Worm (Caenorhabditis elegans) whole organism, L1 larva: Measurements from ENCODE around the gene praf-3.

Experiments used
- C04F5.9 ChIP-seq: sonication (generic microtip); optimal IDR thresholded peaks from 2 replicates; lab custom pipeline; 2016; ENCODE audit warnings: missing genetic modification characterization, missing compliant biosample characterization
- C16A3.4 ChIP-seq: fragments of 150-350 bp; optimal IDR thresholded peaks from 2 replicates; lab custom pipeline; 2014; ENCODE audit warnings: missing biosample characterization, missing genetic modification characterization
- alr-1 ChIP-seq: fragments of 200-800 bp; sonication (Bioruptor generic); optimal IDR thresholded peaks from 2 replicates; lab custom pipeline; 2018; ENCODE audit warnings: borderline replicate concordance, mild to moderate bottlenecking, missing genetic modification characterization, missing compliant biosample characterization
- ceh-90 ChIP-seq: sonication (generic microtip); optimal IDR thresholded peaks from 2 replicates; lab custom pipeline; 2016; ENCODE audit warnings: missing genetic modification characterization, missing compliant biosample characterization
- dpl-1 ChIP-seq, 3 experiments: fragments of 150-350 bp in 2 of 3; sonication (generic microtip) in 1 of 3; optimal IDR thresholded peaks; 2 replicates each; lab custom pipeline; 2014 to 2017; ENCODE audit warnings: missing biosample characterization in 3 of 3, missing genetic modification characterization in 3 of 3, missing genetic modification reagents in 3 of 3
- dsc-1 ChIP-seq: sonication (generic microtip); optimal IDR thresholded peaks from 2 replicates; lab custom pipeline; 2016; ENCODE audit warnings: mild to moderate bottlenecking, missing genetic modification characterization, missing compliant biosample characterization
- efl-1 ChIP-seq, 4 experiments: fragments of 150-350 bp; optimal IDR thresholded peaks in 3 of 4; peaks in 1 of 4; 1 replicate in 1 of 4; 2 replicates in 3 of 4; lab custom pipeline; 2014; ENCODE audit warnings: missing biosample characterization in 2 of 4, missing genetic modification characterization in 2 of 4, missing genetic modification reagents in 2 of 4
- egl-13 ChIP-seq: sonication (generic microtip); optimal IDR thresholded peaks from 2 replicates; lab custom pipeline; 2016; ENCODE audit warnings: missing genotype, missing genetic modification reagents, missing genetic modification characterization, missing compliant biosample characterization
- egl-27 ChIP-seq, 2 experiments: fragments of 150-350 bp in 1 of 2; sonication (generic microtip); optimal IDR thresholded peaks; 3 replicates each; lab custom pipeline; 2017 to 2018; ENCODE audit warnings: missing biosample characterization in 2 of 2, missing genetic modification characterization in 2 of 2, missing genetic modification reagents in 2 of 2
- elt-2 ChIP-seq: sonication (generic microtip); optimal IDR thresholded peaks from 2 replicates; lab custom pipeline; 2016; ENCODE audit warnings: missing genetic modification characterization, mild to moderate bottlenecking, inconsistent platforms, missing compliant biosample characterization, missing genetic modification reagents
- fkh-10 ChIP-seq: sonication (generic microtip); optimal IDR thresholded peaks from 2 replicates; lab custom pipeline; 2017; ENCODE audit warnings: missing biosample characterization, missing genetic modification reagents, missing genetic modification characterization
- hlh-17 ChIP-seq: fragments of 200-800 bp; sonication (Bioruptor generic); optimal IDR thresholded peaks from 2 replicates; lab custom pipeline; 2018; ENCODE audit warnings: missing genetic modification characterization, mild to moderate bottlenecking, missing compliant biosample characterization, moderate library complexity, borderline replicate concordance
- isw-1 ChIP-seq: fragments of 200-800 bp; sonication (Bioruptor generic); IDR thresholded peaks from 2 replicates; pipeline ENCODE4 v1.3.6; 2022; ENCODE audit warnings: missing genetic modification characterization, missing compliant biosample characterization
- lin-13 ChIP-seq: fragments of 150-350 bp; optimal IDR thresholded peaks from 2 replicates; lab custom pipeline; 2014; ENCODE audit warnings: missing biosample characterization, missing genetic modification reagents, missing genetic modification characterization
- lin-35 ChIP-seq, 2 experiments: fragments of 150-350 bp; optimal IDR thresholded peaks; 2 replicates each; lab custom pipeline; 2014; ENCODE audit warnings: missing biosample characterization in 2 of 2, missing genetic modification characterization in 2 of 2, missing genetic modification reagents in 2 of 2
- lin-39 ChIP-seq: fragments of 150-350 bp; optimal IDR thresholded peaks from 2 replicates; lab custom pipeline; 2014; ENCODE audit warnings: missing biosample characterization, missing genetic modification reagents, missing genetic modification characterization
- lsy-2 ChIP-seq, 2 experiments: fragments of 150-350 bp; optimal IDR thresholded peaks; 2 replicates each; lab custom pipeline; 2014; ENCODE audit warnings: missing biosample characterization in 2 of 2, missing genetic modification characterization in 2 of 2
- nhr-28 ChIP-seq: fragments of 150-350 bp; optimal IDR thresholded peaks from 2 replicates; lab custom pipeline; 2014; ENCODE audit warnings: missing biosample characterization, missing genetic modification characterization
- nhr-47 ChIP-seq: sonication (generic microtip); optimal IDR thresholded peaks from 2 replicates; lab custom pipeline; 2016; ENCODE audit warnings: mild to moderate bottlenecking, missing genetic modification characterization, moderate library complexity, missing compliant biosample characterization
- nhr-71 ChIP-seq: sonication (generic microtip); optimal IDR thresholded peaks from 2 replicates; lab custom pipeline; 2016; ENCODE audit warnings: mild to moderate bottlenecking, missing genetic modification characterization, moderate library complexity, missing compliant biosample characterization
- nhr-77 ChIP-seq: fragments of 150-350 bp; optimal IDR thresholded peaks from 2 replicates; lab custom pipeline; 2014; ENCODE audit warnings: missing biosample characterization, missing genetic modification characterization
- nhr-84 ChIP-seq: sonication (generic microtip); optimal IDR thresholded peaks from 2 replicates; lab custom pipeline; 2017; ENCODE audit warnings: missing biosample characterization, missing genetic modification characterization
- nhr-90 ChIP-seq: sonication (generic microtip); optimal IDR thresholded peaks from 2 replicates; lab custom pipeline; 2016; ENCODE audit warnings: mild to moderate bottlenecking, missing genetic modification characterization, missing compliant biosample characterization; ENCODE audit not compliant: poor library complexity
- pag-3 ChIP-seq: sonication (generic microtip); optimal IDR thresholded peaks from 2 replicates; lab custom pipeline; 2017; ENCODE audit warnings: missing genetic modification characterization, mild to moderate bottlenecking, missing compliant biosample characterization, antibody characterized with exemption, borderline replicate concordance; ENCODE audit not compliant: insufficient read depth
- pax-3 ChIP-seq: fragments of 200-800 bp; sonication (Bioruptor generic); optimal IDR thresholded peaks from 2 replicates; lab custom pipeline; 2018; ENCODE audit warnings: mild to moderate bottlenecking, missing genetic modification characterization, moderate library complexity, missing compliant biosample characterization
- pqm-1 ChIP-seq: sonication (generic microtip); optimal IDR thresholded peaks from 3 replicates; lab custom pipeline; 2017; ENCODE audit warnings: missing biosample characterization, missing genetic modification characterization
- skn-1 ChIP-seq: fragments of 150-350 bp; optimal IDR thresholded peaks from 2 replicates; lab custom pipeline; 2014; ENCODE audit warnings: missing biosample characterization, missing genetic modification characterization
- snu-23 ChIP-seq: sonication (generic microtip); optimal IDR thresholded peaks from 2 replicates; lab custom pipeline; 2016; ENCODE audit warnings: missing genetic modification characterization, missing compliant biosample characterization
- sox-4 ChIP-seq: sonication (generic microtip); optimal IDR thresholded peaks from 2 replicates; lab custom pipeline; 2016; ENCODE audit warnings: missing genetic modification characterization, missing compliant biosample characterization
- sptf-1 ChIP-seq: fragments of 150-350 bp; optimal IDR thresholded peaks from 2 replicates; lab custom pipeline; 2014; ENCODE audit warnings: missing biosample characterization, missing genetic modification characterization
- sup-37 ChIP-seq: fragments of 200-800 bp; sonication (Bioruptor generic); optimal IDR thresholded peaks from 2 replicates; lab custom pipeline; 2018; ENCODE audit warnings: mild to moderate bottlenecking, missing genetic modification characterization, missing compliant biosample characterization
- unc-130 ChIP-seq: fragments of 150-350 bp; optimal IDR thresholded peaks from 2 replicates; lab custom pipeline; 2017; ENCODE audit warnings: missing biosample characterization, missing genetic modification characterization, inconsistent platforms
- unc-62 ChIP-seq: fragments of 150-350 bp; optimal IDR thresholded peaks from 2 replicates; lab custom pipeline; 2014; ENCODE audit warnings: missing biosample characterization, missing genetic modification reagents, missing genetic modification characterization
- unc-98 ChIP-seq: fragments of 200-800 bp; sonication (Bioruptor generic); IDR thresholded peaks from 2 replicates; pipeline ENCODE4 v1.3.6; 2022; ENCODE audit warnings: missing genetic modification characterization, missing compliant biosample characterization
- vab-15 ChIP-seq: sonication (generic microtip); optimal IDR thresholded peaks from 2 replicates; lab custom pipeline; 2017; ENCODE audit warnings: missing genotype, mild to moderate bottlenecking, missing genetic modification characterization, missing compliant biosample characterization
- xbp-1 ChIP-seq: sonication (generic microtip); optimal IDR thresholded peaks from 2 replicates; lab custom pipeline; 2016; ENCODE audit warnings: missing genetic modification characterization, missing compliant biosample characterization
- ztf-11 ChIP-seq, 2 experiments: sonication (generic microtip); optimal IDR thresholded peaks; 2 replicates each; lab custom pipeline; 2016 to 2017; ENCODE audit warnings: missing genetic modification characterization in 2 of 2, missing biosample characterization in 1 of 2, missing compliant biosample characterization in 1 of 2

Gene praf-3

DNA sequence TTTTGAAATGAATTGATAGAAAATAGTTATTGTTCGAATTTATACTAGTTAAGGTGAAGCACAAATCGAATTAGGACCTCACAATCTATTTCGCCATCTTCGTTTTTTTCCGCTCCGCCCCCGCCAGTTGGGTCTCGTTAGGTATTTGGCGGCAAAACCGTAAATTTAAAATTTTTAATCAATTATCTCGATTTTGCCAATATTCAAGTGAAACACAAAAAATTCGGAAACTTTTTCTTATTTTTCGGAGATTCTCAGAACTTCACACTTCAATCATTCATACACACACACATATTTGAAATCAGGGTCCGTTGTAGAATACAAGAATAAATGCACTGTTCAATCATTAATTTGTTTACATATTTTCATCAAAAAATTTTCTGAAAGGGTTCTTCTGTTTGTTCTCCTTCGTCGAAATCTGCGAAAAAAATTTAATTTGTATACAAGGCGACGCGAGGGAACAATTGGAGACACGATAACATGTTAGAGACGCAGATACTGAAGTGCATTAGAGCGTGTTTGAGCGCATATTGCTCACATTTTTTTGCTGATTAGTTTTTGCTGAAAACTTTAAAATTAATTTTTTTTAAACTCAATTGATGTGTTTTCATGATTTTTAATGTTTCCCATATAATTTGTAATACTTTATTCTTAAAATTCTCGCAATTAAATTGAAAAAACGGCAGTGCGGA is 19.9 kb upstream of the praf-3 start, which contains the start of gene D2096.5 (continued):
- TF ChIP-seq xbp-1 (tag; lab: Kevin White, UChicago) = peak; percentile 13
- TF ChIP-seq sox-4 (tag; lab: Kevin White, UChicago) = no peak
- peak; percentile 20 for TF ChIP-seq snu-23 (GFP tag; lab: Kevin White, UChicago)

DNA sequence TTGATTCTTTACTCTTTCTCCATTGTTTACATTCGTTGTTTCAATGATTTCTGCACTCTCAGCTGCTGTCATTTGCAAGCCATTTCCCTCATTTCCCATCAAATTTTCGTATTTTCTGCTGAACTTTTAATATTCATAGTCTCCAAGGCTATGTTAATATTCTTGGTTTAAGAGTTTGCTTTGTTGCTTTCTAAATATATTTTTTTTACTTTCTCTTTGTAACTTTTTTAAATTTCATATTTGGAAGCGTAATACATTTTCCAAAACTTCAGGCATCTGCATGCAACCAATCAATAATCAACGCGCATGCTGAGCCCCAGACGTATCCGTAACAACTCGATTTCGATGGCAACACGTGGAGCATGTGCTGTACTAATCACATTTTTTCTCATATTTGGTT is 19.0 kb upstream of the praf-3 start, which contains the start of gene sqv-1:
TSS of gene sqv-1 (plus strand) at position 301 of the 400 bp plus-strand sequence.
- TF ChIP-seq sptf-1 (tag; lab: Kevin White, UChicago) = no peak
- no peak for TF ChIP-seq pax-3 (tag; lab: Kevin White, UChicago)
- TF ChIP-seq sup-37 (GFP tag; lab: Kevin White, UChicago) = no peak
- TF ChIP-seq C16A3.4 = no peak
- no peak for TF ChIP-seq unc-130 (tag; lab: Kevin White, UChicago)
- no peak for TF ChIP-seq unc-98 (GFP tag; lab: Robert Waterston, UW)
- no peak for TF ChIP-seq isw-1
- TF ChIP-seq nhr-77 (tag; lab: Kevin White, UChicago) = no peak
- TF ChIP-seq ztf-11 (tag; optimal IDR thresholded peaks at IDR 0.05; lab: Kevin White, UChicago) = no peak
- no peak for TF ChIP-seq ceh-90 (tag; lab: Kevin White, UChicago)

DNA sequence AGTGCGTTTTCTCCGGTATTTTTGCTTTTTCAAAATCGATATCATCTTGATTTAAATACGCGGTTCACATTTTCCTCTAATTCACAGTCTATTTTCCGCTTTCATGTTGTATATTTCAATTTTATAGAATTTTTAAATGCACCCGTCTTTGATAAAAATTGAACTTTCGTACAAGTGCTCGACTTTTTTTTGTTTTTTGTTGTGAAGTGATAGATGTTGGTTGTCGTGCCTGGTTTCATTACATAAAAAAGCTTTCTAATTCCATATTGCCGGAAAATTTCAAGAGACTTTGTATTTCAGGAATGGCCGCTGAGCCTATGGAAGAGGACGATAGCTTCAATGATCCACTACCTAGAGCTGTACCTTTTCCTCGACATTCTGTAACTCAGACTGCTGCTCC is 16.6 kb upstream of the praf-3 start, which contains the start of gene D2096.12:
TSS of gene D2096.12 (plus strand) at position 301 of the 400 bp plus-strand sequence.
- TF ChIP-seq C16A3.4 (no peak), efl-1 (optimal IDR thresholded peaks at IDR 0.05; lab: Kevin White, UChicago) (no peak), efl-1 (GFP tag; optimal IDR thresholded peaks at IDR 0.05 in 1 of 2; lab: Kevin White, UChicago) (no peak), skn-1 (tag; lab: Kevin White, UChicago) (no peak), lin-39 (no peak), ztf-11 (tag; optimal IDR thresholded peaks at IDR 0.05; lab: Kevin White, UChicago) (no peak), xbp-1 (tag; lab: Kevin White, UChicago) (no peak), nhr-77 (tag; lab: Kevin White, UChicago) (no peak), nhr-84 (no peak), pag-3 (tag; lab: Kevin White, UChicago) (no peak), unc-98 (GFP tag; lab: Robert Waterston, UW) (no peak), nhr-47 (tag; lab: Kevin White, UChicago) (no peak), nhr-90 (tag; lab: Kevin White, UChicago) (no peak), ceh-90 (tag; lab: Kevin White, UChicago) (no peak), C04F5.9 (no peak), unc-62 (no peak)

DNA sequence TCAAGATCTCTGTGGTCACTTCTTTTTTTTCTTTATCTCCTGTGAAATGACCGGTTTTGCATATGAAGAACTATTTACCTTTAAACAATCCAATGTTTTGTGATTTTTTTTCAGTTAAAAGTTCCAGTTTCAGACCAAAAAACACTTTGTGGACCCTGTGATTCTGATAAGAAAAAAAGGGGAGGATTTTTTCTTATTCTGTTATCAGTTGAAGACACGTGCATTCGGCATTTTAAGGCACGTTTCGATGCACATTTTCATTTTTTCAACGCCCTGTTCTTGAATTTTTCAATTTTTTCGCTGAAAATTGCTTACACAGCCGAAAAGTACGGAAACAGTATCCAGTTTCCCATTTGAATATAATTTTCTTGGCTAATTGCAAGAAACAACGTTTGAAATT is 13.5 kb upstream of the praf-3 start, which contains the start of gene aagr-1:
TSS of gene aagr-1 (plus strand) at position 227 of the 400 bp plus-strand sequence.
- TF ChIP-seq dpl-1 (GFP tag; optimal IDR thresholded peaks at IDR 0.05; lab: Kevin White, UChicago) (no peak), hlh-17 (GFP tag; lab: Kevin White, UChicago) (no peak), sup-37 (GFP tag; lab: Kevin White, UChicago) (no peak), snu-23 (GFP tag; lab: Kevin White, UChicago) (no peak), skn-1 (tag; lab: Kevin White, UChicago) (no peak), elt-2 (peak; percentile 67), egl-27 (tag; optimal IDR thresholded peaks at IDR 0.05; lab: Kevin White, UChicago) (no peak), lin-35 (GFP tag; optimal IDR thresholded peaks at IDR 0.05; lab: Kevin White, UChicago) (peak in 1 of 2 experiments; percentile 5)
- TF ChIP-seq, all 84 proteins: peak for 2

DNA sequence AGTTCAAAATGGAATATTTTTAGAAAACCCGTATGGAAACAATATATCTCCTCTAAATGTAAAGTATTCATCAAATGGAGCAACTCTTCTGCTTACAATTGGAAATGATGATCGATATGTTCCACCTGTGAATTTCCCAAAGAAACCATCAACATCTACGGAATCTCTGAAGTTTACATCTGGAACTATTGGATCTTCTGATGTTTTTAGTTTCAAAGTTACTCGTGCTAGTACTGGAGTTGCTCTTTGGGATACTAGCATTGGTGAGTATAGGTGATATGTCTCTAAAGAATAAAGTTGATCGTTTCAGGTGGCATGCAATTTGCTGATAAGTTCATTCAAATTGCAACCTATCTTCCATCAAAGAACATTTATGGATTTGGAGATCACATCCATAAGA is 11.9 kb upstream of the praf-3 start:
- no peak for TF ChIP-seq egl-13 (tag; lab: Kevin White, UChicago)
- TF ChIP-seq lin-13 (GFP tag; lab: Kevin White, UChicago) = no peak
- TF ChIP-seq dpl-1 (GFP tag; optimal IDR thresholded peaks at IDR 0.05; lab: Kevin White, UChicago) = no peak
- no peak for TF ChIP-seq nhr-28 (tag; lab: Kevin White, UChicago)
- TF ChIP-seq pqm-1 (tag; lab: Kevin White, UChicago) = no peak
- TF ChIP-seq lsy-2 (tag; optimal IDR thresholded peaks at IDR 0.05; lab: Kevin White, UChicago) = no peak
- no peak for TF ChIP-seq ceh-90 (tag; lab: Kevin White, UChicago)
- TF ChIP-seq unc-62 = no peak
- TF ChIP-seq vab-15 = no peak
- no peak for TF ChIP-seq nhr-71 (tag; lab: Kevin White, UChicago)
- TF ChIP-seq fkh-10 (GFP tag; lab: Kevin White, UChicago) = no peak
- TF ChIP-seq C16A3.4 = no peak
- TF ChIP-seq egl-27 (tag; optimal IDR thresholded peaks at IDR 0.05; lab: Kevin White, UChicago) = no peak
- no peak for TF ChIP-seq alr-1 (tag; lab: Kevin White, UChicago)
- no peak for TF ChIP-seq dsc-1 (tag; lab: Kevin White, UChicago)
